Worm (Caenorhabditis elegans): ENCODE measurements around the gene F19G12.4.

F19G12.4 gene

ce11 chrX:1416776-1417354 is at the start of gene F19G12.4, which contains the start of gene F19G12.8:
F19G12.4 (plus strand) TSS chrX:1417304.
F19G12.8 (plus strand) TSS chrX:1417320.
- TF ChIP-seq ham-2 (GFP tag; optimal IDR thresholded peaks at IDR 0.05) (no peak), unc-62 (GFP tag; optimal IDR thresholded peaks at IDR 0.05) (no peak), drap-1 (GFP tag; optimal IDR thresholded peaks at IDR 0.05) (no peak), zip-8 (tag; optimal IDR thresholded peaks at IDR 0.05) (no peak), mep-1 (tag; optimal IDR thresholded peaks at IDR 0.05) (no peak)

ce11 chrX:1367416-1367815 is 49.7 kb upstream of the F19G12.4 start, which contains the start of gene dgn-2:
dgn-2 (minus strand) TSS chrX:1367516.
- no peak for TF ChIP-seq nhr-76 (tag; optimal IDR thresholded peaks at IDR 0.05)
- TF ChIP-seq sem-2 (GFP tag; optimal IDR thresholded peaks at IDR 0.05), result no peak
- TF ChIP-seq lin-32 (GFP tag; optimal IDR thresholded peaks at IDR 0.05), result no peak
- TF ChIP-seq elt-1 (tag; optimal IDR thresholded peaks at IDR 0.05; ENCODE audit: borderline replicate concordance, insufficient read depth), result no peak
- TF ChIP-seq ces-1 (GFP tag; optimal IDR thresholded peaks at IDR 0.05), result no peak
- no peak for TF ChIP-seq bed-3 (GFP tag; optimal IDR thresholded peaks at IDR 0.05)
- no peak for TF ChIP-seq lin-13 (tag; optimal IDR thresholded peaks at IDR 0.05)
- TF ChIP-seq ceh-43 (GFP tag; optimal IDR thresholded peaks at IDR 0.05), result no peak
- TF ChIP-seq unc-120 (tag; optimal IDR thresholded peaks at IDR 0.05; ENCODE audit: poor library complexity, severe bottlenecking), result no peak
- no peak for TF ChIP-seq zip-8 (tag; optimal IDR thresholded peaks at IDR 0.05)

DNA sequence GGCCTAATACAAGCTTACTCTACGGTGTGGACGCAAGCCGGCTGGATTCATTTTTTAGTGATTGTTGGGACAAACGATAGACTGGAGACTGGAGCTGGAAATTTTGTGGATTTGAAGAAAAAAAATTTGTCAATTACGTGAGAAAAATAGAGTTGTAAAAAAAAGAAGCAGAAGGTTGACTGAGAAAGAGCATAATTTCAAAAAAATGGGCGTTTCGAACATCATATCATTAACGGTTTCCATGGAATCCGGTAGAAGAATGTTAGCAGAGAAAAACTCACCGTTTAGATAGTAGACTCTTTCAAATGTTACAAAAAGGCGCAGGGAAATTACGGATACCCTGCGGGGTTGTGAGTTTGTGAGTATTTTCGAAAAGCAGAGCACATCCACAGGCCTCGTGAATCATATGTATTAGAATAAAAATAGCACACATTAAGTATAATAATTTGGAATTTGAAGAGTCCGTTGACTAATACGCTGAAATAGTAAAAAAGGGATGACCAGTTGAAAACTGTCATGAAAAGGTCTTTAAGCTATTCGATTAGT is 46.3 kb upstream of the F19G12.4 start, which contains the start of gene F56C3.7:
Gene F56C3.7 (minus strand): TSS at position 51 of the 546 bp plus-strand sequence.
- TF ChIP-seq blmp-1 (tag; optimal IDR thresholded peaks at IDR 0.05) (no peak), nhr-2 (tag; optimal IDR thresholded peaks at IDR 0.05) (no peak), nhr-237 (tag; optimal IDR thresholded peaks at IDR 0.05) (no peak), ham-2 (GFP tag; optimal IDR thresholded peaks at IDR 0.05) (no peak), unc-39 (tag; optimal IDR thresholded peaks at IDR 0.05) (no peak), nhr-28 (tag; optimal IDR thresholded peaks at IDR 0.05) (no peak), lin-32 (GFP tag; optimal IDR thresholded peaks at IDR 0.05) (no peak), unc-120 (tag; optimal IDR thresholded peaks at IDR 0.05; ENCODE audit: poor library complexity, severe bottlenecking) (no peak), cnd-1 (tag; optimal IDR thresholded peaks at IDR 0.05) (no peak), mab-5 (tag; optimal IDR thresholded peaks at IDR 0.05) (no peak), nhr-12 (tag; optimal IDR thresholded peaks at IDR 0.05) (no peak), drap-1 (GFP tag; optimal IDR thresholded peaks at IDR 0.05) (no peak), M03D4.4 (tag; optimal IDR thresholded peaks at IDR 0.05) (no peak), tbx-8 (GFP tag; optimal IDR thresholded peaks at IDR 0.05) (no peak)

DNA sequence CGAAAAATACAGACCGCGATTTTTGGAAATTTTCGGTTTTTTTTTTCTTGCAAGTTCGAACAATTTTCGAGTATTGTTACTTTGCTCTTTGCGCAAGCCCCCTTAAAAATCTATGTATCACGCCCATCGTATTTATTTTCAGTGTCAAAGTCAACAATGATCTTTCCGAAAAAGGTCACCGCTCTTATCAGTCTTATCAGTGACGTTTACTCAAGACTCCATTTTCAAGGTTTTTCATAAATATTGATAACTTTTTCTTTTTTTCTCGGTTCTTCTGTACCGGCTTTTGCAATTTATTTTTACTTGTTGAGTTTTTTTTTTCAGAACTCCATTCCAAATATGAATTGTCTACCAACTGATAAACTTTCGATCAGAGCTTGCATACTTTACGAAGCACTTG is 45.4 kb upstream of the F19G12.4 start, which contains the start of gene fbxa-190:
Gene fbxa-190 (plus strand): TSS at position 325 of the 400 bp plus-strand sequence.
- TF ChIP-seq lin-32 (GFP tag; optimal IDR thresholded peaks at IDR 0.05) (no peak), elt-1 (tag; optimal IDR thresholded peaks at IDR 0.05; ENCODE audit: borderline replicate concordance, insufficient read depth) (no peak), blmp-1 (tag; optimal IDR thresholded peaks at IDR 0.05) (no peak), snpc-4 (tag; optimal IDR thresholded peaks at IDR 0.05) (no peak), nhr-2 (tag; optimal IDR thresholded peaks at IDR 0.05) (no peak), cnd-1 (tag; optimal IDR thresholded peaks at IDR 0.05) (no peak), ces-1 (GFP tag; optimal IDR thresholded peaks at IDR 0.05) (no peak), nhr-12 (tag; optimal IDR thresholded peaks at IDR 0.05) (no peak), flh-1 (GFP tag; optimal IDR thresholded peaks at IDR 0.05) (no peak), sptf-1 (tag; optimal IDR thresholded peaks at IDR 0.05) (no peak), lin-13 (tag; optimal IDR thresholded peaks at IDR 0.05) (no peak), elt-3 (tag; optimal IDR thresholded peaks at IDR 0.05) (no peak), nhr-237 (tag; optimal IDR thresholded peaks at IDR 0.05) (no peak)

- TF ChIP-seq ceh-39 (tag; optimal IDR thresholded peaks at IDR 0.05) (no peak), zip-8 (tag; optimal IDR thresholded peaks at IDR 0.05) (no peak), nhr-237 (tag; optimal IDR thresholded peaks at IDR 0.05) (no peak), tbx-8 (GFP tag; optimal IDR thresholded peaks at IDR 0.05) (no peak), snpc-4 (tag; optimal IDR thresholded peaks at IDR 0.05) (no peak), mep-1 (tag; optimal IDR thresholded peaks at IDR 0.05) (no peak), M03D4.4 (tag; optimal IDR thresholded peaks at IDR 0.05) (no peak), ces-1 (GFP tag; optimal IDR thresholded peaks at IDR 0.05) (no peak), elt-3 (tag; optimal IDR thresholded peaks at IDR 0.05) (no peak), nhr-2 (tag; optimal IDR thresholded peaks at IDR 0.05) (no peak), flh-1 (GFP tag; optimal IDR thresholded peaks at IDR 0.05) (no peak), cnd-1 (tag; optimal IDR thresholded peaks at IDR 0.05) (no peak), mab-5 (tag; optimal IDR thresholded peaks at IDR 0.05) (no peak), lsy-2 (tag; optimal IDR thresholded peaks at IDR 0.05) (no peak), ceh-43 (GFP tag; optimal IDR thresholded peaks at IDR 0.05) (no peak), sptf-1 (tag; optimal IDR thresholded peaks at IDR 0.05) (no peak), unc-62 (GFP tag; optimal IDR thresholded peaks at IDR 0.05) (no peak), ham-2 (GFP tag; optimal IDR thresholded peaks at IDR 0.05) (no peak), nhr-76 (tag; optimal IDR thresholded peaks at IDR 0.05) (no peak), mls-2 (tag; optimal IDR thresholded peaks at IDR 0.05) (no peak)
Measured at ce11 chrX:1372464-1372863, 44.6 kb upstream of the F19G12.4 start.

All from whole organism, mixed stage, embryonic.